Fruit fly (Drosophila melanogaster) whole organism, embryonic: ENCODE results near the gene CG14036.

Source experiments
- Aef1 ChIP-seq: fragments of 200-800 bp; sonication (Bioruptor generic); IDR thresholded peaks from 3 replicates; pipeline ENCODE4 v1.3.6; 2022; ENCODE audit warnings: missing biosample characterization, missing genetic modification characterization
- Atf3 ChIP-seq: fragments of 200-800 bp; sonication (Bioruptor generic); optimal IDR thresholded peaks from 3 replicates; lab custom pipeline; 2016; ENCODE audit warnings: missing biosample characterization, missing genetic modification characterization
- BEAF-32 ChIP-seq: fragments of 200-800 bp; sonication (Bioruptor generic); optimal IDR thresholded peaks from 3 replicates; lab custom pipeline; 2017; ENCODE audit warnings: missing biosample characterization, missing genetic modification characterization, mild to moderate bottlenecking, moderate library complexity, missing genetic modification reagents
- CG10209 ChIP-seq: fragments of 200-800 bp; sonication (Bioruptor generic); optimal IDR thresholded peaks from 3 replicates; lab custom pipeline; 2017; ENCODE audit warnings: missing biosample characterization, mild to moderate bottlenecking, missing genetic modification characterization, missing genetic modification reagents
- CG10565 ChIP-seq: fragments of 200-800 bp; sonication (Bioruptor generic); optimal IDR thresholded peaks from 3 replicates; lab custom pipeline; 2016; ENCODE audit warnings: missing biosample characterization, mild to moderate bottlenecking, missing genetic modification characterization
- CG11398 ChIP-seq: fragments of 200-800 bp; sonication (Bioruptor generic); optimal IDR thresholded peaks from 2 replicates; lab custom pipeline; 2016; ENCODE audit warnings: missing biosample characterization, missing genetic modification characterization
- CG11696 ChIP-seq: fragments of 200-800 bp; sonication (Bioruptor generic); IDR thresholded peaks from 2 replicates; pipeline ENCODE4 v1.3.6; 2022; ENCODE audit warnings: missing biosample characterization, missing genetic modification characterization
- CG13624 ChIP-seq: fragments of 200-800 bp; sonication (Bioruptor generic); optimal IDR thresholded peaks from 2 replicates; lab custom pipeline; 2016; ENCODE audit warnings: missing biosample characterization, missing genetic modification characterization
- CG13775 ChIP-seq: fragments of 200-800 bp; sonication (Bioruptor generic); optimal IDR thresholded peaks from 3 replicates; lab custom pipeline; 2017; ENCODE audit warnings: missing biosample characterization, mild to moderate bottlenecking, missing genetic modification characterization
- CG17802 ChIP-seq: fragments of 200-800 bp; sonication (Bioruptor generic); optimal IDR thresholded peaks from 2 replicates; lab custom pipeline; 2018; ENCODE audit warnings: missing biosample characterization, mild to moderate bottlenecking, missing genetic modification characterization, moderate library complexity
- CG17829 ChIP-seq: fragments of 200-800 bp; optimal IDR thresholded peaks from 2 replicates; lab custom pipeline; 2019; ENCODE audit warnings: missing biosample characterization, mild to moderate bottlenecking, missing genetic modification characterization, moderate library complexity
- CG42726 ChIP-seq: fragments of 200-800 bp; sonication (Bioruptor generic); IDR thresholded peaks from 2 replicates; pipeline ENCODE4 v1.3.6; 2022; ENCODE audit warnings: missing biosample characterization, missing genetic modification characterization; ENCODE audit not compliant: partially characterized antibody
- CG5245 ChIP-seq: fragments of 200-800 bp; sonication (Bioruptor generic); optimal IDR thresholded peaks from 3 replicates; lab custom pipeline; 2016; ENCODE audit warnings: missing biosample characterization, missing genetic modification characterization
- CG8089 ChIP-seq: fragments of 200-800 bp; sonication (Bioruptor generic); optimal IDR thresholded peaks from 3 replicates; lab custom pipeline; 2016; ENCODE audit warnings: missing biosample characterization, missing genetic modification characterization
- CG9437 ChIP-seq: fragments of 200-800 bp; sonication (Bioruptor generic); optimal IDR thresholded peaks from 2 replicates; lab custom pipeline; 2018; ENCODE audit warnings: missing biosample characterization, mild to moderate bottlenecking, missing genetic modification characterization
- Chrac-16 ChIP-seq: fragments of 200-800 bp; sonication (Bioruptor generic); optimal IDR thresholded peaks from 3 replicates; lab custom pipeline; 2016; ENCODE audit warnings: missing biosample characterization, missing genetic modification characterization
- Dbx ChIP-seq: fragments of 200-800 bp; sonication (Bioruptor generic); IDR thresholded peaks from 3 replicates; pipeline ENCODE4 v1.3.6; 2022; ENCODE audit warnings: missing biosample characterization, missing genetic modification characterization
- Ets97D ChIP-seq: fragments of 200-800 bp; sonication (Bioruptor generic); optimal IDR thresholded peaks from 3 replicates; lab custom pipeline; 2016; ENCODE audit warnings: missing biosample characterization, missing genetic modification characterization
- H15 ChIP-seq: fragments of 200-800 bp; sonication (Bioruptor generic); IDR thresholded peaks from 3 replicates; pipeline ENCODE4 v1.3.6; 2022; ENCODE audit warnings: missing biosample characterization, missing genetic modification characterization
- Lim3 ChIP-seq: fragments of 200-800 bp; sonication (Bioruptor generic); IDR thresholded peaks from 2 replicates; pipeline ENCODE4 v1.3.6; 2022; ENCODE audit warnings: missing biosample characterization, missing genetic modification characterization
- Lpt ChIP-seq: fragments of >200 bp; optimal IDR thresholded peaks from 2 replicates; lab custom pipeline; 2018; ENCODE audit warnings: missing biosample characterization, missing genetic modification characterization
- MBD-R2 ChIP-seq: fragments of 200-800 bp; sonication (Bioruptor generic); IDR thresholded peaks from 2 replicates; pipeline ENCODE4 v1.3.6; 2022; ENCODE audit warnings: missing biosample characterization, missing genetic modification characterization
- MESR4 ChIP-seq: fragments of 200-800 bp; sonication (Bioruptor generic); optimal IDR thresholded peaks from 2 replicates; lab custom pipeline; 2018; ENCODE audit warnings: missing biosample characterization, mild to moderate bottlenecking, missing genetic modification characterization, moderate library complexity
- NC2β ChIP-seq: fragments of 200-800 bp; sonication (Bioruptor generic); optimal IDR thresholded peaks from 2 replicates; lab custom pipeline; 2016; ENCODE audit warnings: missing biosample characterization, missing genetic modification characterization
- Neu2 ChIP-seq: fragments of 200-800 bp; sonication (Bioruptor generic); optimal IDR thresholded peaks from 3 replicates; lab custom pipeline; 2016; ENCODE audit warnings: missing biosample characterization, missing genetic modification characterization, borderline replicate concordance
- Oaz ChIP-seq: fragments of 200-800 bp; sonication (Bioruptor generic); IDR thresholded peaks from 2 replicates; pipeline ENCODE4 v1.3.6; 2022; ENCODE audit warnings: missing biosample characterization, missing genetic modification characterization
- Optix ChIP-seq: fragments of 200-800 bp; sonication (Bioruptor generic); IDR thresholded peaks from 3 replicates; pipeline ENCODE4 v1.3.6; 2022; ENCODE audit warnings: missing biosample characterization, missing genetic modification characterization
- PHDP ChIP-seq: fragments of 200-800 bp; sonication (Bioruptor generic); optimal IDR thresholded peaks from 3 replicates; lab custom pipeline; 2018; ENCODE audit warnings: missing biosample characterization, mild to moderate bottlenecking, missing genetic modification characterization, moderate library complexity
- Poxn ChIP-seq: fragments of 200-800 bp; sonication (Bioruptor generic); IDR thresholded peaks from 2 replicates; pipeline ENCODE4 v1.3.6; 2022; ENCODE audit warnings: missing biosample characterization, missing genetic modification characterization
- Ptx1 ChIP-seq: fragments of 200-800 bp; sonication (Bioruptor generic); IDR thresholded peaks from 2 replicates; pipeline ENCODE4 v1.3.6; 2022; ENCODE audit warnings: missing biosample characterization, missing genetic modification characterization
- Side ChIP-seq: fragments of 200-800 bp; sonication (Bioruptor generic); optimal IDR thresholded peaks from 2 replicates; lab custom pipeline; 2016; ENCODE audit warnings: missing biosample characterization, missing genetic modification characterization
- Taf1 ChIP-seq: fragments of 200-800 bp; sonication (Bioruptor generic); IDR thresholded peaks from 2 replicates; pipeline ENCODE4 v1.3.6; 2022; ENCODE audit warnings: missing biosample characterization, missing genetic modification characterization
- Xrp1 ChIP-seq: fragments of 200-800 bp; sonication (Bioruptor generic); IDR thresholded peaks from 2 replicates; pipeline ENCODE4 v1.3.6; 2022; ENCODE audit warnings: missing biosample characterization, missing genetic modification characterization
- cad ChIP-seq: fragments of >200 bp; optimal IDR thresholded peaks from 2 replicates; lab custom pipeline; 2017; ENCODE audit warnings: missing biosample characterization, missing genetic modification characterization
- cas ChIP-seq: fragments of 200-800 bp; sonication (Bioruptor generic); IDR thresholded peaks from 2 replicates; pipeline ENCODE4 v1.3.6; 2022; ENCODE audit warnings: missing biosample characterization, missing genetic modification characterization
- cg ChIP-seq: fragments of 200-800 bp; sonication (Bioruptor generic); optimal IDR thresholded peaks from 3 replicates; lab custom pipeline; 2019; ENCODE audit warnings: missing biosample characterization, mild to moderate bottlenecking, missing genetic modification characterization, moderate library complexity
- ci ChIP-seq: fragments of 200-800 bp; sonication (Bioruptor generic); IDR thresholded peaks from 3 replicates; pipeline ENCODE4 v1.3.6; 2022; ENCODE audit warnings: missing biosample characterization, missing genetic modification characterization
- fu2 ChIP-seq: fragments of 200-800 bp; sonication (Bioruptor generic); optimal IDR thresholded peaks from 2 replicates; lab custom pipeline; 2016; ENCODE audit warnings: missing biosample characterization, missing genetic modification characterization
- gsb-n ChIP-seq: fragments of 200-800 bp; sonication (Bioruptor generic); optimal IDR thresholded peaks from 3 replicates; lab custom pipeline; 2018; ENCODE audit warnings: missing biosample characterization, mild to moderate bottlenecking, missing genetic modification characterization
- h ChIP-seq: fragments of >200 bp; optimal IDR thresholded peaks from 2 replicates; lab custom pipeline; 2017
- hb ChIP-seq: fragments of 200-800 bp; sonication (Bioruptor generic); IDR thresholded peaks from 3 replicates; pipeline ENCODE4 v1.3.6; 2022; ENCODE audit warnings: missing biosample characterization, missing genetic modification characterization; ENCODE audit not compliant: partially characterized antibody
- hth ChIP-seq: fragments of >200 bp; optimal IDR thresholded peaks from 2 replicates; lab custom pipeline; 2017; ENCODE audit warnings: inconsistent platforms
- inv ChIP-seq: fragments of 200-800 bp; sonication (Bioruptor generic); IDR thresholded peaks from 2 replicates; pipeline ENCODE4 v1.3.6; 2022; ENCODE audit warnings: missing biosample characterization, missing genetic modification characterization; ENCODE audit not compliant: partially characterized antibody
- jumu ChIP-seq: fragments of 200-800 bp; sonication (Bioruptor generic); optimal IDR thresholded peaks from 3 replicates; lab custom pipeline; 2016; ENCODE audit warnings: missing biosample characterization, missing genetic modification characterization
- lola ChIP-seq, 3 experiments: fragments of >200 bp in 2 of 3; fragments of 200-800 bp in 1 of 3; sonication (Bioruptor generic) in 1 of 3; optimal IDR thresholded peaks; 2 replicates each; lab custom pipeline; 2017 to 2019; ENCODE audit warnings: missing biosample characterization in 3 of 3, missing genetic modification characterization in 3 of 3, mild to moderate bottlenecking in 1 of 3, moderate library complexity in 1 of 3
- nau ChIP-seq: fragments of 200-800 bp; sonication (Bioruptor generic); optimal IDR thresholded peaks from 3 replicates; lab custom pipeline; 2017; ENCODE audit warnings: missing biosample characterization, mild to moderate bottlenecking, missing genetic modification characterization, missing genetic modification reagents
- pb ChIP-seq: fragments of 200-800 bp; sonication (Bioruptor generic); optimal IDR thresholded peaks from 3 replicates; lab custom pipeline; 2016; ENCODE audit warnings: missing biosample characterization, missing genetic modification characterization
- pita ChIP-seq: fragments of 200-800 bp; sonication (Bioruptor generic); optimal IDR thresholded peaks from 2 replicates; lab custom pipeline; 2017; ENCODE audit warnings: missing biosample characterization, mild to moderate bottlenecking, missing genetic modification characterization
- repo ChIP-seq: fragments of 200-800 bp; sonication (Bioruptor generic); optimal IDR thresholded peaks from 2 replicates; lab custom pipeline; 2016; ENCODE audit warnings: missing biosample characterization, missing genetic modification characterization
- sna ChIP-seq: fragments of 200-800 bp; sonication (Bioruptor generic); IDR thresholded peaks from 2 replicates; pipeline ENCODE4 v1.3.6; 2022; ENCODE audit warnings: missing biosample characterization, missing genetic modification characterization; ENCODE audit not compliant: partially characterized antibody
- so ChIP-seq: fragments of 200-800 bp; sonication (Bioruptor generic); IDR thresholded peaks from 3 replicates; pipeline ENCODE4 v1.3.6; 2022; ENCODE audit warnings: missing biosample characterization, missing genetic modification characterization
- sqz ChIP-seq: fragments of 200-800 bp; sonication (Bioruptor generic); optimal IDR thresholded peaks from 3 replicates; lab custom pipeline; 2018; ENCODE audit warnings: missing biosample characterization, mild to moderate bottlenecking, missing genetic modification characterization

CG14036 gene

DNA sequence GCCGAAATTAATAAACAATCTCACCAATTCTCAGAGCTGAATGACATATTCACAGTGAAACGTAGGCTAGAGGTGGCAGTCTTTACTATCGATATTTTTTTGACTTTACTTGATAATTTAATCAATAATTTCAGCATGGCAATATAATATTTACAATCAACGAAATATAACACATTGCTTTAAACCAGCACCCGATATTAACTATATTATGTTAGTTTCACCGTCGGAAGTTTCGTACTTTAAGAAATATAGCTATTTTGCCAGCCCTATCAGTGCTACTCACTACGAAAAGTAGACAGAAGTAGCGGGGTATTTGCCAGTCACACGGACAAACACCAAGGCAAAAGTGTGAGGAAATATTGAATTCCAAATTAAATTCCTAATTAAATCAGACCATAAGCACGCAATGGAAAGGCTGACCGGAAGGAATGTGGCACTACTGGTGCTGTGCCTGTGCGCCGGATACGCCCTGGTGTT, 44.0 kb downstream of the CG14036 start, which contains the start of the genes CG31917, Tfb5 and SelT (continued):
- TF ChIP-seq jumu (GFP tag; lab: Kevin White, UChicago) (peak; percentile 46), fu2 (peak; percentile 59), Chrac-16 (GFP tag; lab: Kevin White, UChicago) (peak; percentile 46), so (GFP tag; lab: Robert Waterston, UW) (no peak), Optix (GFP tag; lab: Robert Waterston, UW) (no peak), CG10209 (peak; percentile 41), NC2β (GFP tag; lab: Kevin White, UChicago) (peak; percentile 68), cas (GFP tag; lab: Robert Waterston, UW) (no peak), Lpt (GFP tag; lab: Kevin White, UChicago) (no peak), lola (GFP tag; optimal IDR thresholded peaks at IDR 0.05; lab: Kevin White, UChicago) (peak in 1 of 3 experiments; percentile 50), CG42726 (GFP tag; lab: Robert Waterston, UW) (no peak; the same call in 1 of the 2 replicates), Poxn (GFP tag; lab: Robert Waterston, UW) (no peak), Side (GFP tag; lab: Kevin White, UChicago) (no peak), Dbx (GFP tag; lab: Robert Waterston, UW) (0 out of 3 replicates have a peak, but pooled peaks have one; percentile 11), sna (GFP tag; lab: Robert Waterston, UW) (peak; percentile 70), H15 (GFP tag; lab: Robert Waterston, UW) (no peak), Ptx1 (GFP tag; lab: Robert Waterston, UW) (peak; percentile 56; the same call in 1 of the 2 replicates), PHDP (peak; percentile 68), CG13624 (GFP tag; lab: Kevin White, UChicago) (peak; percentile 82), CG8089 (GFP tag; lab: Kevin White, UChicago) (no peak), cad (no peak), Aef1 (GFP tag; lab: Robert Waterston, UW) (peak; percentile 22; the same call in 1 of the 3 replicates), ci (no peak), Neu2 (GFP tag; lab: Kevin White, UChicago) (no peak), gsb-n (tag; lab: Kevin White, UChicago) (no peak), repo (GFP tag; lab: Kevin White, UChicago) (peak; percentile 35), Atf3 (GFP tag; lab: Kevin White, UChicago) (no peak), sqz (GFP tag; lab: Kevin White, UChicago) (no peak), hb (GFP tag; lab: Robert Waterston, UW) (peak; percentile 58; the same call in 1 of the 3 replicates), CG17829 (peak; percentile 63), pb (GFP tag; lab: Kevin White, UChicago) (no peak), hth (lab: Kevin White, UChicago) (no peak), Taf1 (GFP tag; lab: Robert Waterston, UW) (0 out of 2 replicates have a peak, but pooled peaks have one; percentile 21), CG10565 (GFP tag; lab: Kevin White, UChicago) (no peak), h (lab: Kevin White, UChicago) (no peak), MBD-R2 (peak; percentile 93), cg (GFP tag; lab: Kevin White, UChicago) (no peak), MESR4 (GFP tag; lab: Kevin White, UChicago) (peak; percentile 65), BEAF-32 (peak; percentile 89), CG5245 (GFP tag; lab: Kevin White, UChicago) (no peak), CG17802 (tag; lab: Kevin White, UChicago) (peak; percentile 36), inv (GFP tag; lab: Robert Waterston, UW) (peak; percentile 71), CG13775 (peak; percentile 70), nau (GFP tag; lab: Kevin White, UChicago) (no peak), pita (GFP tag; lab: Kevin White, UChicago) (no peak), Ets97D (peak; percentile 65), Lim3 (GFP tag; lab: Robert Waterston, UW) (no peak), Xrp1 (GFP tag; lab: Robert Waterston, UW) (peak; percentile 43; the same call in 1 of the 2 replicates), CG11696 (no peak), Oaz (GFP tag; lab: Robert Waterston, UW) (no peak), CG11398 (GFP tag; lab: Kevin White, UChicago) (no peak), CG9437 (GFP tag; lab: Kevin White, UChicago) (no peak)
